Worm (Caenorhabditis elegans) whole organism, L2 larva: ENCODE data around the gene Y46C8AM.1.

Source experiments
- ZK546.5 ChIP-seq: sonication (generic microtip); optimal IDR thresholded peaks from 2 replicates; lab custom pipeline; 2017; ENCODE audit warnings: missing biosample characterization, missing genetic modification characterization
- aly-2 ChIP-seq: fragments of 150-350 bp; optimal IDR thresholded peaks from 2 replicates; lab custom pipeline; 2014; ENCODE audit warnings: missing biosample characterization, missing genetic modification characterization
- ceh-16 ChIP-seq: fragments of 150-350 bp; optimal IDR thresholded peaks from 2 replicates; lab custom pipeline; 2014; ENCODE audit warnings: missing biosample characterization, missing genetic modification characterization
- lin-11 ChIP-seq: fragments of 150-350 bp; sonication (generic microtip); optimal IDR thresholded peaks from 2 replicates; lab custom pipeline; 2014; ENCODE audit warnings: missing biosample characterization, missing genetic modification characterization, inconsistent platforms, mixed read lengths
- lsy-2 ChIP-seq, 2 experiments: fragments of 150-350 bp in 1 of 2; sonication (generic microtip) in 1 of 2; optimal IDR thresholded peaks; 2 replicates each; lab custom pipeline; 2014 to 2017; ENCODE audit warnings: missing biosample characterization in 2 of 2, missing genetic modification characterization in 2 of 2
- mdl-1 ChIP-seq, 2 experiments: fragments of 150-350 bp in 1 of 2; sonication (generic microtip) in 1 of 2; optimal IDR thresholded peaks; 2 replicates each; lab custom pipeline; 2017; ENCODE audit warnings: missing biosample characterization in 2 of 2, missing genetic modification characterization in 2 of 2
- nhr-12 ChIP-seq: fragments of 150-350 bp; optimal IDR thresholded peaks from 2 replicates; lab custom pipeline; 2014; ENCODE audit warnings: missing biosample characterization, missing genetic modification characterization
- nhr-129 ChIP-seq: fragments of 150-350 bp; optimal IDR thresholded peaks from 2 replicates; lab custom pipeline; 2014; ENCODE audit warnings: missing biosample characterization, missing genetic modification characterization
- snpc-4 ChIP-seq: fragments of 150-350 bp; optimal IDR thresholded peaks from 2 replicates; lab custom pipeline; 2014; ENCODE audit warnings: missing biosample characterization, missing genetic modification characterization

- TF ChIP-seq ceh-16 (tag; lab: Kevin White, UChicago) (no peak), nhr-12 (tag; lab: Kevin White, UChicago) (no peak), nhr-129 (no peak), mdl-1 (tag; optimal IDR thresholded peaks at IDR 0.05; lab: Kevin White, UChicago) (no peak), lin-11 (tag; lab: Kevin White, UChicago) (no peak), ZK546.5 (tag; lab: Kevin White, UChicago) (no peak), lsy-2 (tag; optimal IDR thresholded peaks at IDR 0.05; lab: Kevin White, UChicago) (no peak), snpc-4 (tag; lab: Kevin White, UChicago) (no peak), aly-2 (tag; lab: Kevin White, UChicago) (no peak)
These were observed 16.8 kb downstream of the Y46C8AM.1 start, which contains the start of gene srh-222 for ce11 chrIV:3979525-3979924.
